Fruit fly (Drosophila melanogaster): ENCODE results near the gene RpL5.

The RpL5 gene

DNA sequence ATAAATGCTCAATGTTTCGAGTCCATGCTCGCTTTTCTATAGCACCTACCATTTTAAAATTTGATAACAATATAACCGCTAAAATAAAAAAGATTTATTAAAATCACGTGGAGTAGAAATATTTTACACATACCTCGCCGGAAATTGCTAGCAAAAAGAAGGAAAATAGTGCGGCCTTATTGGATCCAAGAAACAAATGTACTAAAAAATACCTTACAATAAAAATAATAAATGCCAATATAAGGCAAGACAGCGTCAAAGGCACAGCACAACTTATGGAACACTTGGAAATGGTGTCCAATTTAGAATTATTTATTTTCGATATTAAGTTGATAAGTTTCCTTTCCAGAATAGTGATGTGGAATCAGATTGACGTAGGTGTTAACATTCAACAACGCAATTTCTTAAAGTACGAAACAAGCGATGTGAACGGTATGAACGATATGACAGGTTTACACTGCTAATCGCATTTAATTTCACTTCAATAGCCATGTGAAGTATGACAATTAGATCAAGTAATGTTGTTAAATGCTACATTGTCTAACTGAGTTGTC lies at the start of gene RpL5:
Gene RpL5 (minus strand): TSS at position 397 of the 554 bp plus-strand sequence.
- no peak for TF ChIP-seq CG8478 (optimal IDR thresholded peaks at IDR 0.05)
- TF ChIP-seq psq (optimal IDR thresholded peaks at IDR 0.05): no peak
- TF ChIP-seq usp (GFP tag; optimal IDR thresholded peaks at IDR 0.05): no peak
- no peak for TF ChIP-seq Dll (optimal IDR thresholded peaks at IDR 0.05)
- TF ChIP-seq pan (optimal IDR thresholded peaks at IDR 0.05): no peak
- TF ChIP-seq EcR (GFP tag; optimal IDR thresholded peaks at IDR 0.05): no peak

DNA sequence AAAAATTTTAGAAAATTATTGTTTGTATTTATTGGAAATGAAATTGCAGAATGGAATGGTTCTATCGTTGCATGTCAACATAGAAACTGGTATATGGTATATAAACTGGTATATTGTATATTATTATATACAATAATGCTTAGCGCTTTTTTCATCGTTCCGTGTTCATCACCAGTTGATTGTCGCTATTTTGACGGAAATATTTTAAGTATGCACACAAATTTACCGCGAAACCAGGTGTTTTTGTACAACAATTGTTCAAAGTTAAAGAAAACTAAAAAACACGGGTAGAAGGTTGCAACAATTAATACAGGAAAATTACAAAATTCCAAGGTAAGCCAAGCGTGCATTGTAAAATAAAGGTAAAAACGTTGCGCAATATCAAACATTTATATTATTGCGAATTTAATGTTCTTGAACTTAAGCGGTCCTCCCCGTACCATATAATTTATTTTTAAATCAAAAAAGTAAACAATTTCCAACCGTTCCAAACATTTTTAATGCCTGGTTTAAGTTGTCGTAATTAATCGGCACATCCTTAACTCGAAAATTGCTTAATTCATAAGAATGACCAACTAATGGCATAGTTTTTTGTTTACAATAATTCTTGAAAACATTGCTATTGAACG lies 42.4 kb upstream of the RpL5 start, which contains the start of gene Slmap:
Gene Slmap (plus strand): TSS at position 153 of the 629 bp plus-strand sequence.
- TF ChIP-seq usp (GFP tag; optimal IDR thresholded peaks at IDR 0.05) (no peak), CG8478 (optimal IDR thresholded peaks at IDR 0.05) (no peak), EcR (GFP tag; optimal IDR thresholded peaks at IDR 0.05) (no peak), Dll (optimal IDR thresholded peaks at IDR 0.05) (no peak), pan (optimal IDR thresholded peaks at IDR 0.05) (no peak), psq (optimal IDR thresholded peaks at IDR 0.05) (no peak)

DNA sequence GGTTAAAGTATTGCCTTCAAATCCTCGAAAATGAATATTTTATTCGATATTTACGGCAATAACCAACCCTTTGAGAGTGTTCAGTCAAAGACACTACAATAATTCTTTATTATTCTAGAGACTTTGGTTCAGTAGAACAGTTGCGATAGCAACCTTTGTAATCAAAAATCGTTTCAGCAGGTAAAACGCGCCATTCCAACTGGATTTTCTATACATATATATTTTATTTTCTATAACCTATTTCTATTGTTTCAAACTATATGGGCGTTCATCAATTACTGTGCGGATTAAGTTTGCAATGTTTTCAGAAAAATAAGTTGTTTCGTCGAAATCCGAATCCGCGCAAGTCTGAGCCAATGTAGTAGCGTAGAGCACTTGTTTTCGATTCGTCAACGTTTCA lies 41.2 kb upstream of the RpL5 start:
- no peak for TF ChIP-seq Dll (optimal IDR thresholded peaks at IDR 0.05)
- no peak for TF ChIP-seq CG8478 (optimal IDR thresholded peaks at IDR 0.05)
- TF ChIP-seq EcR (GFP tag; optimal IDR thresholded peaks at IDR 0.05): no peak

DNA sequence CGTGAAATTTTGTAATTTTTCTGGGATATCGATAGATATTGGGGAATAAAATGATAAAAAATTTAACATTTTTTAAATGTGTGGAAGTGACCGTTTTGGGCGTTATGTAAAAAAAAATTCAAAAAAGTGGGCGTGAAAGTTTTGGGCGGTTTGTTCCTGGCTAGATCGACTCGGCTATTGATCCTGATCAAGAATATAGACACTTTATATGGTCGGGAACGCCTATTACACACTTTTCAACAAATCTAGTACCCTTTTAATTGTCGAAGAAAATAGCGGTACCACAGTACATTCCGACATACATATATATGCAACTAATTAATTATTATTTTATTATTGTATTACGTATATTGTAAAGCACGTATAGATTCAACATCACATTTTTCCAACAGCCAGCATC lies 38.7 kb upstream of the RpL5 start:
- TF ChIP-seq Dll (optimal IDR thresholded peaks at IDR 0.05) (no peak), usp (GFP tag; optimal IDR thresholded peaks at IDR 0.05) (no peak), CG8478 (optimal IDR thresholded peaks at IDR 0.05) (no peak), EcR (GFP tag; optimal IDR thresholded peaks at IDR 0.05) (no peak), psq (optimal IDR thresholded peaks at IDR 0.05) (no peak), pan (optimal IDR thresholded peaks at IDR 0.05) (no peak)

DNA sequence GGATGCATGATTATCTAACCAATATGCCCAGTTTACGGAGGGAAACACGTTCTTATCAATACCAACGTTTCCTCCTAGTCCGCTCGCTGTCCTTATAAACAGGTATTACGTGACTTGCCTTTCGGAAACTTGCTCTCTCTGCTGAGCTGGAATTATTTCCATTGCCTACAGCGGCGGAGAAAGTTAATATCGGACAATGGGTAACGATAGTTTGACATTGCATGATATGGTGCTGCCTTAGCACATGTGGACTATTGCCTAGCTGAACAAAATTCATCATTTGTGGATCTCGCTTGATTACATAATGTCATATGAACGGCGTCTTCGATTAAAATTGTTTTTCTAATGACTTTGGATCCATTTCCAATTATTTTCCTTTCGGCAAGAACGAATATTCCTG lies 37.6 kb upstream of the RpL5 start:
- no peak for TF ChIP-seq EcR (GFP tag; optimal IDR thresholded peaks at IDR 0.05)
- no peak for TF ChIP-seq psq (optimal IDR thresholded peaks at IDR 0.05)
- TF ChIP-seq usp (GFP tag; optimal IDR thresholded peaks at IDR 0.05): no peak
- TF ChIP-seq CG8478 (optimal IDR thresholded peaks at IDR 0.05): no peak
- TF ChIP-seq Dll (optimal IDR thresholded peaks at IDR 0.05): no peak
- TF ChIP-seq pan (optimal IDR thresholded peaks at IDR 0.05): no peak

DNA sequence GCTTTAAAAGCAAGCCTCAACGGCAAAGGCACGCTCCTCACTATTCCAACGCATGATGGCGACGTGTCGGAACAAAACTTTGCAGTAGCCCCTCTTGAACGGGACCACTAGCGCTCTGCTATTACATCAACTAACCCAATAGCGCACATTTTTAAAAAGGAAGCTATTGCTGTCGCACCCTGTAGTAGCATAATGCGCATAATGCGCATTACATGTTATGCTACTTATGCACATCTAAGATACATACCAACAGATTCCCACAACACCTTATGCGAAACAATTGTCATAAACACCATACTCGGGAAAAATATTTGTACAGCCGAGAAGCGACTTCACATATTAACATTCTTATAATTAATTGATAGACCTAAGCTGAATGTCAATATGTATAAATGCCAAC lies 33.4 kb upstream of the RpL5 start:
- TF ChIP-seq pan (optimal IDR thresholded peaks at IDR 0.05): no peak
- no peak for TF ChIP-seq CG8478 (optimal IDR thresholded peaks at IDR 0.05)
- no peak for TF ChIP-seq Dll (optimal IDR thresholded peaks at IDR 0.05)
- no peak for TF ChIP-seq usp (GFP tag; optimal IDR thresholded peaks at IDR 0.05)
- TF ChIP-seq psq (optimal IDR thresholded peaks at IDR 0.05): no peak
- no peak for TF ChIP-seq EcR (GFP tag; optimal IDR thresholded peaks at IDR 0.05)

DNA sequence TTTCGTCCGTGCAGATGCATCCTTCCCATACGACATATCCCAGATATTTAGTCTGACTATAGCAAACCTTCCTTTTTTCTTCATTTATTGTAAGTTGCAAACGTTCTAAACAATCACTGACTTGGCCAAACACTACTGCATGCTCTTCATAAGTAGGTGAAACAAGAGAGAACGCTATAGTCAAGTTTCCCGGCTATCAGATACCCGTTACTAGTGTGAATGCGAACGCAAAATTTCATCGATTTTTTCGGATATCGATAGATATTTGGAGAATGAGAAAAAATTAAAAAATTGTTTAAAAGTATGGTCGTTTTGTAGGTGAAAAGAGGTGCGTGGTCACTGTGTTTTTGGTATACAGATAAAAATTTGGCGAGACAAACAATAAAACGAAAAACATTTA lies 32.8 kb upstream of the RpL5 start:
- TF ChIP-seq EcR (GFP tag; optimal IDR thresholded peaks at IDR 0.05) (no peak), Dll (optimal IDR thresholded peaks at IDR 0.05) (no peak), pan (optimal IDR thresholded peaks at IDR 0.05) (no peak), CG8478 (optimal IDR thresholded peaks at IDR 0.05) (no peak), psq (optimal IDR thresholded peaks at IDR 0.05) (no peak), usp (GFP tag; optimal IDR thresholded peaks at IDR 0.05) (no peak)

DNA sequence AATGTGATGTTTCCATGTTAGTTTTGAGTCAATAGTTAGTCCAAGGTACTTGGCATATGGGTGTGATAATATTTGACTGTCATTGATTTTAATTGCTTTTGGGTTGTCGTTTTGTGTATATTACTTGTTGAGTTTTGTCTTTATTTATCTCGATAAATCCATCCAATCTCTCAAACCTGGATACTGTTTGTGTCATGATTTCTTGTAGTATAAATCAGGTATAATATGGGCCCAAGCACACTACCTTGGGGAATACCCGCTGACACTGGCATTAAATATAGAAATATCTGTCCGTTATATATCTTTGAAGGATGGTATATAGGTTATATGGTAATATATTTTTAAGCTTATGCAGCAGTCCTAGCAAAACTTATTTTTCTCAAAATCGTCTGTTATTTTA lies 30.7 kb upstream of the RpL5 start:
- TF ChIP-seq usp (GFP tag; optimal IDR thresholded peaks at IDR 0.05): no peak
- no peak for TF ChIP-seq Dll (optimal IDR thresholded peaks at IDR 0.05)
- TF ChIP-seq psq (optimal IDR thresholded peaks at IDR 0.05): no peak
- no peak for TF ChIP-seq CG8478 (optimal IDR thresholded peaks at IDR 0.05)
- TF ChIP-seq EcR (GFP tag; optimal IDR thresholded peaks at IDR 0.05): no peak
- no peak for TF ChIP-seq pan (optimal IDR thresholded peaks at IDR 0.05)

DNA sequence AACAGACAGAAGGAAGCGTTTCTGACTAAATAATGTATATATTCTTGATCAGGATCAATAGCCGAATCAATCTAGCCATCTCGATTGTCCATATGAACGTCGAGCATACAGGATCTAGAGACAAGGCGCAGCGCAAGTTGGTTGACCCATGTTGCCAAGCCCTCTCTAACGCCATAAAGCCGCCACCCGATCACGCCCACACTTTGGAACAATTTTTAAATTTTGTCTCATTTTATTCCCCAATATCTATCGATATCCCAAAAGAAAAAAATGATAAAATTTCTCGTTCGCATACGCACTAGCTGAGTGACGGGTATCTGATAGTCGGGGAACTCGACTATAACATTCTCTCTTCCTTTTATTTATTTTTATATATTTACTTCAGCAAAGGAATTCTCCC lies 29.5 kb upstream of the RpL5 start:
- no peak for TF ChIP-seq psq (optimal IDR thresholded peaks at IDR 0.05)
- no peak for TF ChIP-seq pan (optimal IDR thresholded peaks at IDR 0.05)
- no peak for TF ChIP-seq Dll (optimal IDR thresholded peaks at IDR 0.05)
- TF ChIP-seq usp (GFP tag; optimal IDR thresholded peaks at IDR 0.05): no peak
- no peak for TF ChIP-seq EcR (GFP tag; optimal IDR thresholded peaks at IDR 0.05)
- no peak for TF ChIP-seq CG8478 (optimal IDR thresholded peaks at IDR 0.05)

DNA sequence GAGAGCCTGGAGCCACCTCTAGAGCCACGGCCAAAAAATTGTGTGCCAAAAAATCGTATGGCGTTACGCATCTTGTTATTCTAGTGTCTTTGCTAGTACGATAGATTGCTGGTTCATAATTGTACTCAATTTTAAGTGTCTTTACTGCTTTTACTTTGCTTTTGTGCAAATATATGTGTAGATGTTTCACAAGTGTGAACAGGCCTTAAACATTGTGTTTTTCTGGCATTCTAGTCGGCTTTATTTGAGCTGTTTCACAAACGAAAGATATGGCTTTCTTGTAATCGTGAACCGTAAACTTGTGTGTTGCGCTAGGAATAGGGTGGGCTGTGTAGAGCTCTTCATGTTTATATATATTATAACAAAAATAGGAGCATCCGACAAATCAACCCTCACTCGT lies 13.4 kb upstream of the RpL5 start, which contains the start of gene CG17493:
Gene CG17493 (plus strand): TSS at position 25 of the 400 bp plus-strand sequence.
- TF ChIP-seq usp (GFP tag; optimal IDR thresholded peaks at IDR 0.05) (no peak), EcR (GFP tag; optimal IDR thresholded peaks at IDR 0.05) (no peak), Dll (optimal IDR thresholded peaks at IDR 0.05) (no peak), pan (optimal IDR thresholded peaks at IDR 0.05) (no peak), psq (optimal IDR thresholded peaks at IDR 0.05) (no peak), CG8478 (optimal IDR thresholded peaks at IDR 0.05) (no peak)

DNA sequence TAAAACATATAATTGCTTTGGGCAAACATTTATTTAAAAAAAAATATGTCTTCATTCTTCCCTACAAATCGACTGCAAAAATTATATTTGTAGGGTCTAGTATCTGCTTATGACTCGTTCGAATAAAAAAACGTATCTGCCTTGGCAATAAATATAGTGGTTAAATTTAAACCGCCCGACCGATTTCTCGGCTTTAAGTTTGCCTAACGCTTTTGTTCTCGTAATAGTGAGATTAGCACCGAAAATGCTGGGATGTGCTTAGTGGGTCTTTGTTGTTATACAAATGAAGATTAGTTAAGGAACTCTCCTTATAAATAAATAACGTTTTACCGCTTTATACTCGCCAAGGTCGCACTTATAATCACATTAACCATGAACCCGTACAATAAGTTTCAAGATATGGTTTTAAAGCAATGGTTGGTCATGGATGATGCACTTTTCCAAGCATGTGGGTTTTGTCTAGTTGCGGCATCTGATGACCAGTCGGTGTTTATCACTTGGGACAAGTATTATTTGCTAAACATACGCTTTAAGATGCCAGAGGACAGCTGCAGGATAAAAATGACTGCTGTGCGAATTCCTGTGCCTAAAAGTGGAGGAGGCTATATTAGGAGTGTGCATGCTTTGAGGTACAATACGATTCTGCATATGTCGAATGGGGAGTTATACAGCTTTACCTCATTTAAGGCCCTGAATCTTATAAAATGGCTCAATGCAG lies 1.4 kb upstream of the RpL5 start:
- TF ChIP-seq psq (optimal IDR thresholded peaks at IDR 0.05): no peak
- no peak for TF ChIP-seq EcR (GFP tag; optimal IDR thresholded peaks at IDR 0.05)
- no peak for TF ChIP-seq pan (optimal IDR thresholded peaks at IDR 0.05)
- no peak for TF ChIP-seq CG8478 (optimal IDR thresholded peaks at IDR 0.05)
- no peak for TF ChIP-seq Dll (optimal IDR thresholded peaks at IDR 0.05)
- no peak for TF ChIP-seq usp (GFP tag; optimal IDR thresholded peaks at IDR 0.05)

DNA sequence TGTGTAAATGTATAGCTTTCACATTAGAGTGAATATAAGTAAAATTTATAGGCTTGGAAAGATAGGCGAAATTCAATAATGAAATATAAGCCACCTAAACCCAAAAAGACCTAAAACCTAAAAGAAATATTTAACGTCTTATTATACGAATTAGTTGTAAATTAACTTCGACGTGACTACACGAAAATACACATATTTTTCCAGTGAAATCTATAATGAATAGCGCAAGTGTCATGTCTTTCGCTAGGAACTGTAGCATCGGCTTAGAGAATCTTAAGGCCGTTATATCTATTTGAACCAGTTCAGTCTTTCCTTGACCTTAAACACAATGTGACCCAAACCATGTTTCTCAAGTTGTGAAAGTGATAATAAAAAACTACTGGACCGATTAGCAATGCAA lies 684 bp upstream of the RpL5 start, which contains the start of gene CG17490:
Gene CG17490 (plus strand): TSS at position 301 of the 400 bp plus-strand sequence.
- TF ChIP-seq Dll (optimal IDR thresholded peaks at IDR 0.05): no peak
- no peak for TF ChIP-seq pan (optimal IDR thresholded peaks at IDR 0.05)
- TF ChIP-seq psq (optimal IDR thresholded peaks at IDR 0.05): no peak
- no peak for TF ChIP-seq EcR (GFP tag; optimal IDR thresholded peaks at IDR 0.05)
- no peak for TF ChIP-seq CG8478 (optimal IDR thresholded peaks at IDR 0.05)
- no peak for TF ChIP-seq usp (GFP tag; optimal IDR thresholded peaks at IDR 0.05)
